Fruit fly (Drosophila melanogaster) whole organism, pupa: ENCODE data around the gene Pp2A-29B.

ENCODE experiments used
- CG10348 ChIP-seq: fragments of 200-800 bp; sonication (Bioruptor generic); IDR thresholded peaks from 2 replicates; pipeline ENCODE4 v1.3.6; 2022; ENCODE audit warnings: missing biosample characterization, missing genetic modification characterization
- CG12605 ChIP-seq: fragments of 200-800 bp; sonication (Bioruptor generic); IDR thresholded peaks from 2 replicates; pipeline ENCODE4 v1.3.6; 2022; ENCODE audit warnings: missing biosample characterization, missing genetic modification characterization
- CG13204 ChIP-seq: fragments of 200-800 bp; sonication (Bioruptor generic); optimal IDR thresholded peaks from 2 replicates; lab custom pipeline; 2018; ENCODE audit warnings: missing biosample characterization, mild to moderate bottlenecking, missing genetic modification characterization, moderate library complexity
- CG14655 ChIP-seq: fragments of 200-800 bp; sonication (Bioruptor generic); optimal IDR thresholded peaks from 3 replicates; lab custom pipeline; 2017; ENCODE audit warnings: mild to moderate bottlenecking, missing biosample characterization, missing genetic modification reagents, missing genetic modification characterization
- CG15710 ChIP-seq: fragments of 200-800 bp; sonication (Bioruptor generic); optimal IDR thresholded peaks from 2 replicates; lab custom pipeline; 2018; ENCODE audit warnings: missing biosample characterization, mild to moderate bottlenecking, missing genetic modification characterization, moderate library complexity
- CG17806 ChIP-seq: fragments of 200-800 bp; sonication (Bioruptor generic); optimal IDR thresholded peaks from 2 replicates; lab custom pipeline; 2018; ENCODE audit warnings: missing biosample characterization, mild to moderate bottlenecking, missing genetic modification characterization, moderate library complexity
- CG32121 ChIP-seq: fragments of 200-800 bp; sonication (Bioruptor generic); IDR thresholded peaks from 2 replicates; pipeline ENCODE4 v1.3.6; 2022; ENCODE audit warnings: missing biosample characterization, missing genetic modification characterization
- CG34367 ChIP-seq: fragments of 200-800 bp; sonication (Bioruptor generic); optimal IDR thresholded peaks from 2 replicates; lab custom pipeline; 2018; ENCODE audit warnings: missing biosample characterization, mild to moderate bottlenecking, missing genetic modification characterization
- CG4496 ChIP-seq: fragments of 200-800 bp; sonication (Bioruptor generic); IDR thresholded peaks from 3 replicates; pipeline ENCODE4 v1.3.6; 2022; ENCODE audit warnings: missing biosample characterization, missing genetic modification characterization
- CG8159 ChIP-seq: fragments of 200-800 bp; sonication (Bioruptor generic); optimal IDR thresholded peaks from 3 replicates; lab custom pipeline; 2018; ENCODE audit warnings: missing biosample characterization, mild to moderate bottlenecking, missing genetic modification characterization, moderate library complexity
- CG8301 ChIP-seq: fragments of 200-800 bp; sonication (Bioruptor generic); optimal IDR thresholded peaks from 2 replicates; lab custom pipeline; 2018; ENCODE audit warnings: missing biosample characterization, mild to moderate bottlenecking, missing genetic modification characterization
- CG9948 ChIP-seq: fragments of 200-800 bp; sonication (Bioruptor generic); optimal IDR thresholded peaks from 2 replicates; lab custom pipeline; 2018; ENCODE audit warnings: missing biosample characterization, mild to moderate bottlenecking, missing genetic modification characterization, moderate library complexity
- D1 ChIP-seq: fragments of 200-800 bp; sonication (Bioruptor generic); optimal IDR thresholded peaks from 2 replicates; lab custom pipeline; 2018; ENCODE audit warnings: missing biosample characterization, mild to moderate bottlenecking, missing genetic modification characterization, moderate library complexity
- EcR ChIP-seq: fragments of 200-800 bp; sonication (Bioruptor generic); optimal IDR thresholded peaks from 3 replicates; lab custom pipeline; 2019; ENCODE audit warnings: missing biosample characterization, missing genetic modification characterization, mild to moderate bottlenecking, moderate library complexity, missing genetic modification reagents
- Ets98B ChIP-seq: fragments of 200-800 bp; sonication (Bioruptor generic); IDR thresholded peaks from 2 replicates; pipeline ENCODE4 v1.3.6; 2022; ENCODE audit warnings: missing biosample characterization, missing genetic modification characterization
- Pif1A ChIP-seq: fragments of 200-800 bp; sonication (Bioruptor generic); optimal IDR thresholded peaks from 3 replicates; lab custom pipeline; 2016; ENCODE audit warnings: missing biosample characterization, missing genetic modification characterization
- Pif1B ChIP-seq: fragments of 200-800 bp; sonication (Bioruptor generic); optimal IDR thresholded peaks from 3 replicates; lab custom pipeline; 2016; ENCODE audit warnings: missing biosample characterization, missing genetic modification characterization
- Snoo ChIP-seq: fragments of 200-800 bp; sonication (Bioruptor generic); optimal IDR thresholded peaks from 3 replicates; lab custom pipeline; 2017; ENCODE audit warnings: missing biosample characterization, mild to moderate bottlenecking, missing genetic modification characterization, inconsistent platforms
- fd96Ca ChIP-seq: fragments of 200-800 bp; sonication (Bioruptor generic); IDR thresholded peaks from 3 replicates; pipeline ENCODE4 v1.3.6; 2022; ENCODE audit warnings: missing biosample characterization, missing genetic modification characterization
- gl ChIP-seq: fragments of 200-800 bp; sonication (Bioruptor generic); optimal IDR thresholded peaks from 2 replicates; lab custom pipeline; 2018; ENCODE audit warnings: missing biosample characterization, mild to moderate bottlenecking, missing genetic modification characterization
- rn ChIP-seq: fragments of 200-800 bp; sonication (Bioruptor generic); IDR thresholded peaks from 2 replicates; pipeline ENCODE4 v1.3.6; 2022; ENCODE audit warnings: missing biosample characterization, missing genetic modification characterization

Gene Pp2A-29B

dm6 chr2L:8339751-8340349 is 26.0 kb upstream of the Pp2A-29B start:
- no peak for TF ChIP-seq CG8159
- TF ChIP-seq rn (GFP tag; lab: Robert Waterston, UW), result no peak
- no peak for TF ChIP-seq CG32121
- TF ChIP-seq CG15710 (tag; lab: Kevin White, UChicago), result no peak
- no peak for TF ChIP-seq gl (tag; lab: Kevin White, UChicago)
- no peak for TF ChIP-seq fd96Ca (GFP tag; lab: Robert Waterston, UW)
- TF ChIP-seq CG9948 (tag; lab: Kevin White, UChicago), result no peak
- TF ChIP-seq CG8301 (tag; lab: Kevin White, UChicago), result no peak
- TF ChIP-seq CG10348, result no peak
- TF ChIP-seq Pif1A (GFP tag; lab: Kevin White, UChicago), result no peak
- no peak for TF ChIP-seq CG12605 (GFP tag; lab: Robert Waterston, UW)
- no peak for TF ChIP-seq CG13204
- TF ChIP-seq EcR (GFP tag; lab: Kevin White, UChicago), result no peak
- no peak for TF ChIP-seq D1
- TF ChIP-seq CG17806, result no peak
- TF ChIP-seq Snoo (tag; lab: Kevin White, UChicago), result no peak
- TF ChIP-seq CG4496, result no peak
- no peak for TF ChIP-seq CG14655 (GFP tag; lab: Kevin White, UChicago)
- TF ChIP-seq CG34367 (tag; lab: Kevin White, UChicago), result no peak

- TF ChIP-seq Pif1B (GFP tag; lab: Kevin White, UChicago), result no peak
- no peak for TF ChIP-seq CG13204
- TF ChIP-seq CG4496, result no peak
- TF ChIP-seq CG34367 (tag; lab: Kevin White, UChicago), result no peak
- no peak for TF ChIP-seq CG32121
- TF ChIP-seq CG9948 (tag; lab: Kevin White, UChicago), result no peak
- no peak for TF ChIP-seq fd96Ca (GFP tag; lab: Robert Waterston, UW)
- no peak for TF ChIP-seq Snoo (tag; lab: Kevin White, UChicago)
- TF ChIP-seq rn (GFP tag; lab: Robert Waterston, UW), result no peak
- TF ChIP-seq CG14655 (GFP tag; lab: Kevin White, UChicago), result no peak
These were observed 23.4 kb upstream of the Pp2A-29B start, which contains the start of gene CG14273 for dm6 chr2L:8342395-8342794. Gene CG14273, plus strand, starts transcription at chr2L:8342695.

- no peak for TF ChIP-seq CG8159
- TF ChIP-seq Pif1A (GFP tag; lab: Kevin White, UChicago), result no peak
- TF ChIP-seq CG15710 (tag; lab: Kevin White, UChicago), result no peak
- TF ChIP-seq CG34367 (tag; lab: Kevin White, UChicago), result no peak
- TF ChIP-seq CG17806, result no peak
- TF ChIP-seq, all 21 proteins: peak for 0
These were observed 21.3 kb upstream of the Pp2A-29B start for dm6 chr2L:8344536-8344935.

- TF ChIP-seq Ets98B (no peak), CG34367 (tag; lab: Kevin White, UChicago) (no peak), Snoo (tag; lab: Kevin White, UChicago) (no peak), CG10348 (no peak), CG9948 (tag; lab: Kevin White, UChicago) (no peak), CG17806 (no peak), CG4496 (no peak), CG32121 (no peak), EcR (GFP tag; lab: Kevin White, UChicago) (no peak)
These were observed 19.6 kb upstream of the Pp2A-29B start, which contains the start of gene CG7778 for dm6 chr2L:8346260-8346659. Gene CG7778, plus strand, starts transcription at chr2L:8346620.

dm6 chr2L:8350560-8351171 is 15.2 kb upstream of the Pp2A-29B start:
- TF ChIP-seq CG9948 (tag; lab: Kevin White, UChicago) (no peak), Snoo (tag; lab: Kevin White, UChicago) (no peak), CG8301 (tag; lab: Kevin White, UChicago) (no peak)

- TF ChIP-seq CG12605 (GFP tag; lab: Robert Waterston, UW), result no peak
- TF ChIP-seq CG34367 (tag; lab: Kevin White, UChicago), result no peak
- TF ChIP-seq D1, result no peak
- TF ChIP-seq fd96Ca (GFP tag; lab: Robert Waterston, UW), result no peak
- TF ChIP-seq EcR (GFP tag; lab: Kevin White, UChicago), result no peak
- no peak for TF ChIP-seq Snoo (tag; lab: Kevin White, UChicago)
- no peak for TF ChIP-seq CG8301 (tag; lab: Kevin White, UChicago)
- TF ChIP-seq CG9948 (tag; lab: Kevin White, UChicago), result no peak
- no peak for TF ChIP-seq rn (GFP tag; lab: Robert Waterston, UW)
These were observed 14.5 kb upstream of the Pp2A-29B start for dm6 chr2L:8351333-8351732.

dm6 chr2L:8351864-8352263 is 14.0 kb upstream of the Pp2A-29B start, which contains the start of gene Mur29B:
Gene Mur29B, plus strand, starts transcription at chr2L:8352187.
- TF ChIP-seq CG13204, result no peak
- no peak for TF ChIP-seq D1
- TF ChIP-seq Snoo (tag; lab: Kevin White, UChicago), result no peak
- no peak for TF ChIP-seq CG4496
- TF ChIP-seq EcR (GFP tag; lab: Kevin White, UChicago), result no peak
- TF ChIP-seq rn (GFP tag; lab: Robert Waterston, UW), result no peak
- TF ChIP-seq gl (tag; lab: Kevin White, UChicago), result no peak
- TF ChIP-seq, all 21 proteins: peak for 0
